Fruit fly (Drosophila melanogaster) whole organism, embryonic: ENCODE measurements around the gene sick.

Experiments
- Antp ChIP-seq: fragments of 200-800 bp; sonication (Bioruptor generic); optimal IDR thresholded peaks from 3 replicates; lab custom pipeline; 2016; ENCODE audit warnings: missing biosample characterization, missing genetic modification characterization
- CG10959 ChIP-seq: fragments of 200-800 bp; sonication (Bioruptor generic); IDR thresholded peaks from 2 replicates; pipeline ENCODE4 v1.3.6; 2022; ENCODE audit warnings: missing biosample characterization, missing genetic modification characterization
- CG10979 ChIP-seq: fragments of 200-800 bp; sonication (Bioruptor generic); optimal IDR thresholded peaks from 2 replicates; lab custom pipeline; 2018; ENCODE audit warnings: missing biosample characterization, mild to moderate bottlenecking, missing genetic modification characterization, moderate library complexity
- CG11247 ChIP-seq: fragments of 200-800 bp; sonication (Bioruptor generic); IDR thresholded peaks from 2 replicates; pipeline ENCODE4 v1.3.6; 2022; ENCODE audit warnings: missing biosample characterization, missing genetic modification characterization
- CG13424 ChIP-seq: fragments of 200-800 bp; sonication (Bioruptor generic); optimal IDR thresholded peaks from 2 replicates; lab custom pipeline; 2019; ENCODE audit warnings: missing biosample characterization, mild to moderate bottlenecking, missing genetic modification characterization, moderate library complexity
- CG13624 ChIP-seq: fragments of 200-800 bp; sonication (Bioruptor generic); optimal IDR thresholded peaks from 2 replicates; lab custom pipeline; 2016; ENCODE audit warnings: missing biosample characterization, missing genetic modification characterization
- CG2120 ChIP-seq: fragments of 200-800 bp; sonication (Bioruptor generic); optimal IDR thresholded peaks from 3 replicates; lab custom pipeline; 2016; ENCODE audit warnings: missing biosample characterization, missing genetic modification characterization
- CG2712 ChIP-seq: fragments of 200-800 bp; optimal IDR thresholded peaks from 3 replicates; lab custom pipeline; 2019; ENCODE audit warnings: missing biosample characterization, mild to moderate bottlenecking, missing genetic modification characterization, moderate library complexity
- CG4730 ChIP-seq: fragments of 200-800 bp; sonication (Bioruptor generic); IDR thresholded peaks from 2 replicates; pipeline ENCODE4 v1.3.6; 2022; ENCODE audit warnings: missing biosample characterization, missing genetic modification characterization
- CG6272 ChIP-seq: fragments of 200-800 bp; sonication (Bioruptor generic); IDR thresholded peaks from 2 replicates; pipeline ENCODE4 v1.3.6; 2022; ENCODE audit warnings: missing biosample characterization, missing genetic modification characterization
- CG8359 ChIP-seq: fragments of 200-800 bp; sonication (Bioruptor generic); optimal IDR thresholded peaks from 2 replicates; lab custom pipeline; 2017; ENCODE audit warnings: missing biosample characterization, mild to moderate bottlenecking, missing genetic modification characterization, borderline replicate concordance
- CG8765 ChIP-seq: fragments of 200-800 bp; sonication (Bioruptor generic); IDR thresholded peaks from 2 replicates; pipeline ENCODE4 v1.3.6; 2022; ENCODE audit warnings: missing biosample characterization, missing genetic modification characterization
- CG8944 ChIP-seq: fragments of 200-800 bp; sonication (Bioruptor generic); optimal IDR thresholded peaks from 3 replicates; lab custom pipeline; 2016; ENCODE audit warnings: missing biosample characterization, missing genetic modification characterization
- CG9727 ChIP-seq: fragments of 200-800 bp; sonication (Bioruptor generic); optimal IDR thresholded peaks from 3 replicates; lab custom pipeline; 2017; ENCODE audit warnings: missing biosample characterization, mild to moderate bottlenecking, missing genetic modification characterization
- CTCF ChIP-seq: fragments of 200-800 bp; sonication (Bioruptor generic); optimal IDR thresholded peaks from 2 replicates; lab custom pipeline; 2017; ENCODE audit warnings: missing biosample characterization, mild to moderate bottlenecking, missing genetic modification characterization, moderate library complexity
- CrebB ChIP-seq: fragments of 200-800 bp; sonication (Bioruptor generic); optimal IDR thresholded peaks from 3 replicates; lab custom pipeline; 2018; ENCODE audit warnings: missing biosample characterization, mild to moderate bottlenecking, missing genetic modification characterization
- Dip2 ChIP-seq: fragments of 200-800 bp; sonication (Bioruptor generic); IDR thresholded peaks from 2 replicates; pipeline ENCODE4 v1.3.6; 2022; ENCODE audit warnings: missing biosample characterization, missing genetic modification characterization
- Dip3 ChIP-seq: fragments of 200-800 bp; sonication (Bioruptor generic); optimal IDR thresholded peaks from 3 replicates; lab custom pipeline; 2016; ENCODE audit warnings: missing biosample characterization, missing genetic modification characterization
- Elba2 ChIP-seq: fragments of 200-800 bp; sonication (Bioruptor generic); optimal IDR thresholded peaks from 3 replicates; lab custom pipeline; 2016; ENCODE audit warnings: missing biosample characterization, missing genetic modification characterization
- GATAe ChIP-seq: fragments of 200-800 bp; sonication (Bioruptor generic); conservative IDR thresholded peaks from 2 replicates; pipeline ENCODE4 v1.3.6; 2022; ENCODE audit warnings: missing biosample characterization, missing genetic modification characterization
- H2.0 ChIP-seq: fragments of 200-800 bp; sonication (Bioruptor generic); IDR thresholded peaks from 2 replicates; pipeline ENCODE4 v1.3.6; 2022; ENCODE audit warnings: missing biosample characterization, missing genetic modification characterization
- Mes4 ChIP-seq: fragments of 200-800 bp; sonication (Bioruptor generic); optimal IDR thresholded peaks from 2 replicates; lab custom pipeline; 2016; ENCODE audit warnings: missing biosample characterization, missing genetic modification characterization
- NC2α ChIP-seq: fragments of 200-800 bp; sonication (Bioruptor generic); optimal IDR thresholded peaks from 2 replicates; lab custom pipeline; 2016; ENCODE audit warnings: missing biosample characterization, missing genetic modification characterization
- Rfx ChIP-seq: fragments of 200-800 bp; sonication (Bioruptor generic); IDR thresholded peaks from 2 replicates; pipeline ENCODE4 v1.3.6; 2022; ENCODE audit warnings: missing biosample characterization, missing genetic modification characterization
- Sry-β ChIP-seq: fragments of 200-800 bp; sonication (Bioruptor generic); optimal IDR thresholded peaks from 2 replicates; lab custom pipeline; 2018; ENCODE audit warnings: missing biosample characterization, mild to moderate bottlenecking, missing genetic modification characterization, moderate library complexity
- Ssrp ChIP-seq: fragments of 200-800 bp; sonication (Bioruptor generic); optimal IDR thresholded peaks from 2 replicates; lab custom pipeline; 2018; ENCODE audit warnings: missing biosample characterization, mild to moderate bottlenecking, missing genetic modification characterization, moderate library complexity
- al ChIP-seq: fragments of 200-800 bp; sonication (Bioruptor generic); IDR thresholded peaks from 2 replicates; pipeline ENCODE4 v1.3.6; 2022; ENCODE audit warnings: missing biosample characterization, missing genetic modification characterization
- az2 ChIP-seq: fragments of 200-800 bp; sonication (Bioruptor generic); optimal IDR thresholded peaks from 3 replicates; lab custom pipeline; 2016; ENCODE audit warnings: missing biosample characterization, missing genetic modification characterization
- br ChIP-seq: fragments of >200 bp; optimal IDR thresholded peaks from 2 replicates; lab custom pipeline; 2017
- chif ChIP-seq, 2 experiments: fragments of 200-800 bp; sonication (Bioruptor generic); optimal IDR thresholded peaks; 3 replicates each; lab custom pipeline; 2016; ENCODE audit warnings: missing biosample characterization in 2 of 2, missing genetic modification characterization in 2 of 2
- chn ChIP-seq: fragments of 200-800 bp; sonication (Bioruptor generic); optimal IDR thresholded peaks from 2 replicates; lab custom pipeline; 2016; ENCODE audit warnings: missing biosample characterization, missing genetic modification characterization
- dan ChIP-seq: fragments of 200-800 bp; sonication (Bioruptor generic); IDR thresholded peaks from 2 replicates; pipeline ENCODE4 v1.3.6; 2022; ENCODE audit warnings: missing biosample characterization, missing genetic modification characterization
- en ChIP-seq: fragments of 200-800 bp; sonication (Bioruptor generic); optimal IDR thresholded peaks from 2 replicates; lab custom pipeline; 2016; ENCODE audit warnings: missing biosample characterization, missing genetic modification characterization
- ewg ChIP-seq: fragments of 200-800 bp; sonication (Bioruptor generic); optimal IDR thresholded peaks from 3 replicates; lab custom pipeline; 2017; ENCODE audit warnings: mild to moderate bottlenecking, missing biosample characterization, missing genetic modification reagents, missing genetic modification characterization
- fd3F ChIP-seq: fragments of 200-800 bp; sonication (Bioruptor generic); optimal IDR thresholded peaks from 2 replicates; lab custom pipeline; 2018; ENCODE audit warnings: missing biosample characterization, mild to moderate bottlenecking, missing genetic modification characterization, moderate library complexity
- ind ChIP-seq: fragments of 200-800 bp; sonication (Bioruptor generic); optimal IDR thresholded peaks from 3 replicates; lab custom pipeline; 2016; ENCODE audit warnings: missing biosample characterization, missing genetic modification characterization
- mld ChIP-seq: fragments of 200-800 bp; sonication (Bioruptor generic); IDR thresholded peaks from 3 replicates; pipeline ENCODE4 v1.3.6; 2022; ENCODE audit warnings: missing biosample characterization, missing genetic modification characterization; ENCODE audit not compliant: partially characterized antibody
- nau ChIP-seq: fragments of 200-800 bp; sonication (Bioruptor generic); optimal IDR thresholded peaks from 3 replicates; lab custom pipeline; 2017; ENCODE audit warnings: missing biosample characterization, mild to moderate bottlenecking, missing genetic modification characterization, missing genetic modification reagents
- org-1 ChIP-seq: fragments of 200-800 bp; sonication (Bioruptor generic); optimal IDR thresholded peaks from 2 replicates; lab custom pipeline; 2017; ENCODE audit warnings: missing biosample characterization, missing genetic modification characterization
- pros ChIP-seq: fragments of 200-800 bp; sonication (Bioruptor generic); optimal IDR thresholded peaks from 3 replicates; lab custom pipeline; 2019; ENCODE audit warnings: missing biosample characterization, mild to moderate bottlenecking, missing genetic modification characterization, moderate library complexity
- pum ChIP-seq: fragments of 200-800 bp; sonication (Bioruptor generic); optimal IDR thresholded peaks from 2 replicates; lab custom pipeline; 2016; ENCODE audit warnings: missing biosample characterization, missing genetic modification characterization
- ro ChIP-seq: fragments of 200-800 bp; sonication (Bioruptor generic); IDR thresholded peaks from 2 replicates; pipeline ENCODE4 v1.3.6; 2022; ENCODE audit warnings: missing biosample characterization, missing genetic modification characterization
- schlank ChIP-seq: fragments of 200-800 bp; sonication (Bioruptor generic); optimal IDR thresholded peaks from 2 replicates; lab custom pipeline; 2018; ENCODE audit warnings: missing biosample characterization, mild to moderate bottlenecking, missing genetic modification characterization
- shn ChIP-seq: fragments of 200-800 bp; sonication (Bioruptor generic); optimal IDR thresholded peaks from 3 replicates; lab custom pipeline; 2016; ENCODE audit warnings: missing biosample characterization, missing genetic modification characterization
- slp2 ChIP-seq: fragments of 200-800 bp; sonication (Bioruptor generic); optimal IDR thresholded peaks from 2 replicates; lab custom pipeline; 2016; ENCODE audit warnings: missing biosample characterization, missing genetic modification characterization
- sob ChIP-seq: fragments of 200-800 bp; sonication (Bioruptor generic); IDR thresholded peaks from 2 replicates; pipeline ENCODE4 v1.3.6; 2022; ENCODE audit warnings: missing biosample characterization, missing genetic modification characterization
- ssp ChIP-seq: fragments of 200-800 bp; sonication (Bioruptor generic); IDR thresholded peaks from 2 replicates; pipeline ENCODE4 v1.3.6; 2022; ENCODE audit warnings: missing biosample characterization, missing genetic modification characterization
- ttk ChIP-seq: fragments of 200-800 bp; sonication (Bioruptor generic); IDR thresholded peaks from 2 replicates; pipeline ENCODE4 v2.1.2; 2022; ENCODE audit warnings: missing biosample characterization, missing genetic modification characterization
- tx ChIP-seq: fragments of 200-800 bp; sonication (Bioruptor generic); optimal IDR thresholded peaks from 2 replicates; lab custom pipeline; 2016; ENCODE audit warnings: missing biosample characterization, missing genetic modification characterization
- vfl ChIP-seq: fragments of 200-800 bp; sonication (Bioruptor generic); optimal IDR thresholded peaks from 2 replicates; lab custom pipeline; 2016; ENCODE audit warnings: missing biosample characterization, missing genetic modification characterization
- wdn ChIP-seq: fragments of 200-800 bp; sonication (Bioruptor generic); IDR thresholded peaks from 2 replicates; pipeline ENCODE4 v1.3.6; 2022; ENCODE audit warnings: missing biosample characterization, missing genetic modification characterization
- wek ChIP-seq: fragments of 200-800 bp; sonication (Bioruptor generic); optimal IDR thresholded peaks from 3 replicates; lab custom pipeline; 2018; ENCODE audit warnings: missing biosample characterization, mild to moderate bottlenecking, missing genetic modification characterization, moderate library complexity

sick gene

dm6 chr2L:19795320-19796110 is 650 bp upstream of the sick start (continued):
- TF ChIP-seq Mes4 (GFP tag; lab: Kevin White, UChicago) (peak; percentile 11), shn (GFP tag; lab: Kevin White, UChicago) (peak; percentile 33), CG8765 (GFP tag; lab: Robert Waterston, UW) (no peak), pum (peak; percentile 44), Dip3 (peak; percentile 20), Ssrp (tag; lab: Kevin White, UChicago) (no peak), CG11247 (GFP tag; lab: Robert Waterston, UW) (no peak; the same call in 1 of the 2 replicates), Antp (peak; percentile 37), ttk (no peak), CG10979 (tag; lab: Kevin White, UChicago) (no peak), CG6272 (peak; percentile 51), slp2 (GFP tag; lab: Kevin White, UChicago) (no peak), H2.0 (no peak), sob (GFP tag; lab: Robert Waterston, UW) (peak; percentile 10; the same call in 1 of the 2 replicates), CG8359 (GFP tag; lab: Kevin White, UChicago) (no peak), fd3F (GFP tag; lab: Kevin White, UChicago) (no peak), tx (GFP tag; lab: Kevin White, UChicago) (no peak), schlank (no peak), ewg (GFP tag; lab: Kevin White, UChicago) (peak; percentile 92), al (GFP tag; lab: Robert Waterston, UW) (0 out of 2 replicates have a peak, but pooled peaks have one; percentile 32), vfl (GFP tag; lab: Kevin White, UChicago) (no peak), az2 (GFP tag; lab: Kevin White, UChicago) (peak; percentile 49), CG9727 (peak; percentile 55), CG2120 (GFP tag; lab: Kevin White, UChicago) (peak; percentile 79), CrebB (peak; percentile 22), NC2α (GFP tag; lab: Kevin White, UChicago) (no peak), Dip2 (GFP tag; lab: Robert Waterston, UW) (no peak), ro (GFP tag; lab: Robert Waterston, UW) (no peak), ssp (GFP tag; lab: Robert Waterston, UW) (no peak), CTCF (GFP tag; lab: Kevin White, UChicago) (no peak), wek (GFP tag; lab: Kevin White, UChicago) (no peak), en (GFP tag; lab: Kevin White, UChicago) (no peak), CG2712 (tag; lab: Kevin White, UChicago) (peak; percentile 48), pros (GFP tag; lab: Kevin White, UChicago) (no peak), CG13624 (GFP tag; lab: Kevin White, UChicago) (peak; percentile 63), chif (GFP tag; optimal IDR thresholded peaks at IDR 0.05; lab: Kevin White, UChicago) (peak; percentile 10 to 67), GATAe (no peak), nau (GFP tag; lab: Kevin White, UChicago) (no peak), br (lab: Kevin White, UChicago) (no peak), dan (GFP tag; lab: Robert Waterston, UW) (no peak), mld (GFP tag; lab: Robert Waterston, UW) (no peak), Rfx (GFP tag; lab: Robert Waterston, UW) (peak; percentile 70), ind (GFP tag; lab: Kevin White, UChicago) (peak; percentile 42), wdn (no peak), Sry-β (GFP tag; lab: Kevin White, UChicago) (no peak), CG13424 (peak; percentile 44), CG8944 (GFP tag; lab: Kevin White, UChicago) (peak; percentile 47), org-1 (GFP tag; lab: Kevin White, UChicago) (no peak), chn (GFP tag; lab: Kevin White, UChicago) (peak; percentile 2), CG4730 (GFP tag; lab: Robert Waterston, UW) (no peak), Elba2 (GFP tag; lab: Kevin White, UChicago) (no peak), CG10959 (GFP tag; lab: Robert Waterston, UW) (no peak)
